Worm (Caenorhabditis elegans): ENCODE measurements around the gene C25D7.9.
"Not testable (repeated sequence)": the region's sequence is repeated elsewhere in the genome, so short reads cannot be mapped to it uniquely, and the experiment has no call there.

- not testable (repeated sequence) for TF ChIP-seq him-1, dao-5 (tag; optimal IDR thresholded peaks at IDR 0.05)
These were observed 28.2 kb upstream of the C25D7.9 start, which contains the start of gene melo-3 for ce11 chrV:15036769-15037168.

Data from whole organism, L4/young adult.